Fruit fly (Drosophila melanogaster): ENCODE results near the gene Atxn7.
A peak's percentile ranks its signal among the peaks of the same experiment; 100 is the strongest.

The Atxn7 gene

DNA sequence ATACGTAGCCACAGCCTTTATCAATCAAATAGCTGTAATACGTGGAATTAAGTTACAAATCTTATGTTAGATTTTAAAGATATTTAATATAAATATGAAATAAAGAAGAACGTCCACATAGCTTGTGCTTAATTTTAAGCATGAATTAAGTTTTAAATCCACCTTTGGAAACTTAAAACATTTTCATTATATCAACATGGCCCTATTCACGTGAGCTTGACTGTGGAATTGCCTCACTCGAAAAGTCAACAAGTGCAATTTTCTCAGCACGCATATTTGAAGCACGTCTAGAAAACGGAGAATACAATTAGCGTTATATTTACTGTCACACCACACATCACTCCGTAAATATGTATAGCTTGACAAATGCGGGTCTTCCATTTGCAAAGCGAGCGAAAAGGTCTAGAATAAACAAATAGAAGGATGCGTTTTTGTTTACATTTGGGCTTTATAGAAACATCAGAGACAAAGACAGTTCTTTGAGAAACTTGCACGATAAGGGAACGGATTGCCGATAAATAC, 12.0 kb upstream of the Atxn7 start (continued):
- TF ChIP-seq CG18476 (GFP tag; optimal IDR thresholded peaks at IDR 0.05) (peak; percentile 88), jumu (GFP tag; optimal IDR thresholded peaks at IDR 0.05) (no peak), Xbp1 (GFP tag; optimal IDR thresholded peaks at IDR 0.05) (peak; percentile 88), CG17612 (GFP tag; IDR thresholded peaks at IDR 0.05) (no peak), Hand (GFP tag; optimal IDR thresholded peaks at IDR 0.05) (peak; percentile 79), Rfx (GFP tag; IDR thresholded peaks at IDR 0.05) (peak; percentile 82), CG4424 (GFP tag; optimal IDR thresholded peaks at IDR 0.05) (peak; percentile 84), CG8281 (tag; optimal IDR thresholded peaks at IDR 0.05) (peak; percentile 75), aop (GFP tag; IDR thresholded peaks at IDR 0.05) (no peak), NC2β (GFP tag; optimal IDR thresholded peaks at IDR 0.05) (peak; percentile 53), salm (tag; optimal IDR thresholded peaks at IDR 0.05) (peak; percentile 91), CG9727 (GFP tag; optimal IDR thresholded peaks at IDR 0.05) (peak; percentile 90), ems (GFP tag; optimal IDR thresholded peaks at IDR 0.05) (peak; percentile 68), CG12155 (GFP tag; optimal IDR thresholded peaks at IDR 0.05) (peak; percentile 73), fd64A (GFP tag; optimal IDR thresholded peaks at IDR 0.05) (peak; percentile 76), ro (GFP tag; IDR thresholded peaks at IDR 0.05) (peak; percentile 52; the same call in 1 of the 2 replicates), CG8478 (optimal IDR thresholded peaks at IDR 0.05) (no peak), CG4360 (GFP tag; IDR thresholded peaks at IDR 0.05) (peak; percentile 80), mam (GFP tag; optimal IDR thresholded peaks at IDR 0.05) (peak; percentile 61), bbx (GFP tag; IDR thresholded peaks at IDR 0.05; ENCODE audit: partially characterized antibody) (no peak), sens-2 (GFP tag; IDR thresholded peaks at IDR 0.05) (peak; percentile 77), dimm (GFP tag; IDR thresholded peaks at IDR 0.05) (no peak), D19B (GFP tag; optimal IDR thresholded peaks at IDR 0.05) (peak; percentile 73), phol (tag; optimal IDR thresholded peaks at IDR 0.05) (peak; percentile 88), Neu2 (GFP tag; optimal IDR thresholded peaks at IDR 0.05; ENCODE audit: borderline replicate concordance) (no peak), h (optimal IDR thresholded peaks at IDR 0.05) (no peak), CG9817 (tag; optimal IDR thresholded peaks at IDR 0.05) (peak; percentile 85), Abd-B (GFP tag; optimal IDR thresholded peaks at IDR 0.05) (peak; percentile 79), lbe (GFP tag; optimal IDR thresholded peaks at IDR 0.05) (peak; percentile 95), Hey (tag; optimal IDR thresholded peaks at IDR 0.05) (peak; percentile 41), CG11398 (GFP tag; optimal IDR thresholded peaks at IDR 0.05) (no peak), CG31224 (GFP tag; IDR thresholded peaks at IDR 0.05) (peak; percentile 74), row (GFP tag; IDR thresholded peaks at IDR 0.05) (peak; percentile 92), sim (GFP tag; IDR thresholded peaks at IDR 0.05) (0 out of 2 replicates have a peak, but pooled peaks have one; percentile 28), ash1 (GFP tag; optimal IDR thresholded peaks at IDR 0.05) (no peak), Hmx (GFP tag; optimal IDR thresholded peaks at IDR 0.05) (peak; percentile 70), CG4730 (GFP tag; IDR thresholded peaks at IDR 0.05) (peak; percentile 67), HmgZ (tag; optimal IDR thresholded peaks at IDR 0.05) (peak; percentile 91), CG11723 (GFP tag; optimal IDR thresholded peaks at IDR 0.05) (peak; percentile 81), vfl (GFP tag; optimal IDR thresholded peaks at IDR 0.05) (peak; percentile 17), CkIIα-i1 (GFP tag; IDR thresholded peaks at IDR 0.05) (no peak), Dref (GFP tag; IDR thresholded peaks at IDR 0.05) (no peak), ssp (GFP tag; IDR thresholded peaks at IDR 0.05) (peak; percentile 17; the same call in 1 of the 2 replicates), tx (GFP tag; optimal IDR thresholded peaks at IDR 0.05) (peak; percentile 36), gfzf (GFP tag; optimal IDR thresholded peaks at IDR 0.05) (no peak), mld (GFP tag; IDR thresholded peaks at IDR 0.05; ENCODE audit: partially characterized antibody) (no peak), CG3163 (GFP tag; optimal IDR thresholded peaks at IDR 0.05) (no peak), ci (GFP tag; IDR thresholded peaks at IDR 0.05) (peak; percentile 90), chm (GFP tag; IDR thresholded peaks at IDR 0.05) (peak; percentile 87), CG11456 (GFP tag; IDR thresholded peaks at IDR 0.05) (peak; percentile 76; the same call in 2 of the 3 replicates), sob (GFP tag; IDR thresholded peaks at IDR 0.05) (peak; percentile 85), fru (optimal IDR thresholded peaks at IDR 0.05) (no peak), nau (GFP tag; optimal IDR thresholded peaks at IDR 0.05) (peak; percentile 88)

Measured in whole organism, embryonic.